Worm (Caenorhabditis elegans): ENCODE measurements around the gene C37H5.5.

ce11 chrV:4885372-4885771 is 58.2 kb downstream of the C37H5.5 start, which contains the start of gene T19H12.3:
- TF ChIP-seq T23F11.4 (GFP tag; optimal IDR thresholded peaks at IDR 0.05) (no peak), ama-1 (optimal IDR thresholded peaks at IDR 0.05) (no peak), unc-42 (tag; optimal IDR thresholded peaks at IDR 0.05) (no peak), F13H6.1 (tag; optimal IDR thresholded peaks at IDR 0.05) (no peak), ceh-6 (GFP tag; optimal IDR thresholded peaks at IDR 0.05) (no peak), pha-4 (tag; optimal IDR thresholded peaks at IDR 0.05) (no peak), ceh-34 (tag; optimal IDR thresholded peaks at IDR 0.05) (no peak), lin-11 (tag; optimal IDR thresholded peaks at IDR 0.05) (no peak), fkh-10 (GFP tag; optimal IDR thresholded peaks at IDR 0.05) (no peak), nfya-1 (tag; optimal IDR thresholded peaks at IDR 0.05) (no peak), ets-4 (tag; optimal IDR thresholded peaks at IDR 0.05) (no peak)

Data from whole organism, late embryonic.